Fruit fly (Drosophila melanogaster) whole organism, embryonic: Measurements from ENCODE around the gene Dok.

Experiments
- Awh ChIP-seq: fragments of 200-800 bp; sonication (Bioruptor generic); IDR thresholded peaks from 2 replicates; pipeline ENCODE4, ENCODE4 v1.3.6; 2022; ENCODE audit warnings: missing biosample characterization, missing genetic modification characterization
- CG12391 ChIP-seq: fragments of 200-800 bp; sonication (Bioruptor generic); optimal IDR thresholded peaks from 3 replicates; lab custom pipeline; 2018; ENCODE audit warnings: missing biosample characterization, mild to moderate bottlenecking, missing genetic modification characterization, moderate library complexity
- CG13123 ChIP-seq: fragments of 200-800 bp; sonication (Bioruptor generic); optimal IDR thresholded peaks from 2 replicates; lab custom pipeline; 2016; ENCODE audit warnings: missing biosample characterization, missing genetic modification characterization
- CG1602 ChIP-seq: fragments of 200-800 bp; sonication (Bioruptor generic); optimal IDR thresholded peaks from 3 replicates; lab custom pipeline; 2016; ENCODE audit warnings: missing biosample characterization, missing genetic modification characterization
- CG16779 ChIP-seq: fragments of 200-800 bp; sonication (Bioruptor generic); IDR thresholded peaks from 2 replicates; pipeline ENCODE4 v1.3.6; 2022; ENCODE audit warnings: missing biosample characterization, missing genetic modification characterization
- CG17186 ChIP-seq: fragments of 200-800 bp; sonication (Bioruptor generic); optimal IDR thresholded peaks from 3 replicates; lab custom pipeline; 2017; ENCODE audit warnings: missing biosample characterization, missing genetic modification reagents, missing genetic modification characterization
- CG31388 ChIP-seq: fragments of 200-800 bp; sonication (Bioruptor generic); optimal IDR thresholded peaks from 2 replicates; lab custom pipeline; 2016; ENCODE audit warnings: missing biosample characterization, missing genetic modification characterization
- CG34422 ChIP-seq: fragments of 200-800 bp; sonication (Bioruptor generic); IDR thresholded peaks from 3 replicates; pipeline ENCODE4 v1.3.6; 2022; ENCODE audit warnings: missing biosample characterization, missing genetic modification characterization
- CG5245 ChIP-seq: fragments of 200-800 bp; sonication (Bioruptor generic); optimal IDR thresholded peaks from 3 replicates; lab custom pipeline; 2016; ENCODE audit warnings: missing biosample characterization, missing genetic modification characterization
- CG5953 ChIP-seq: fragments of 200-800 bp; sonication (Bioruptor generic); IDR thresholded peaks from 2 replicates; pipeline ENCODE4 v1.3.6; 2022; ENCODE audit warnings: missing biosample characterization, missing genetic modification characterization
- CG6683 ChIP-seq: fragments of 200-800 bp; sonication (Bioruptor generic); optimal IDR thresholded peaks from 2 replicates; lab custom pipeline; 2017; ENCODE audit warnings: missing biosample characterization, mild to moderate bottlenecking, missing genetic modification characterization, missing genetic modification reagents
- CG8290 ChIP-seq, 3 experiments: fragments of 200-800 bp; sonication (Bioruptor generic); optimal IDR thresholded peaks; 2 replicates each; lab custom pipeline; 2016 to 2019; ENCODE audit warnings: missing biosample characterization in 3 of 3, missing genetic modification characterization in 3 of 3, mild to moderate bottlenecking in 2 of 3, moderate library complexity in 1 of 3
- CG8944 ChIP-seq: fragments of 200-800 bp; sonication (Bioruptor generic); optimal IDR thresholded peaks from 3 replicates; lab custom pipeline; 2016; ENCODE audit warnings: missing biosample characterization, missing genetic modification characterization
- CrebB ChIP-seq: fragments of 200-800 bp; sonication (Bioruptor generic); optimal IDR thresholded peaks from 3 replicates; lab custom pipeline; 2018; ENCODE audit warnings: missing biosample characterization, mild to moderate bottlenecking, missing genetic modification characterization
- Dref ChIP-seq: fragments of 200-800 bp; sonication (Bioruptor generic); IDR thresholded peaks from 2 replicates; pipeline ENCODE4 v1.3.6; 2022; ENCODE audit warnings: missing biosample characterization, missing genetic modification characterization
- E2f2 ChIP-seq: fragments of 200-800 bp; sonication (Bioruptor generic); IDR thresholded peaks from 2 replicates; pipeline ENCODE4 v1.3.6; 2022; ENCODE audit warnings: missing biosample characterization, missing genetic modification characterization
- H15 ChIP-seq: fragments of 200-800 bp; sonication (Bioruptor generic); IDR thresholded peaks from 3 replicates; pipeline ENCODE4 v1.3.6; 2022; ENCODE audit warnings: missing biosample characterization, missing genetic modification characterization
- NC2α ChIP-seq: fragments of 200-800 bp; sonication (Bioruptor generic); optimal IDR thresholded peaks from 2 replicates; lab custom pipeline; 2016; ENCODE audit warnings: missing biosample characterization, missing genetic modification characterization
- NK7.1 ChIP-seq: fragments of 200-800 bp; sonication (Bioruptor generic); optimal IDR thresholded peaks from 3 replicates; lab custom pipeline; 2016; ENCODE audit warnings: missing biosample characterization, missing genetic modification characterization
- PHDP ChIP-seq: fragments of 200-800 bp; sonication (Bioruptor generic); optimal IDR thresholded peaks from 3 replicates; lab custom pipeline; 2018; ENCODE audit warnings: missing biosample characterization, mild to moderate bottlenecking, missing genetic modification characterization, moderate library complexity
- Xbp1 ChIP-seq: fragments of 200-800 bp; sonication (Bioruptor generic); optimal IDR thresholded peaks from 3 replicates; lab custom pipeline; 2016; ENCODE audit warnings: missing biosample characterization, mild to moderate bottlenecking, missing genetic modification characterization
- chm ChIP-seq: fragments of 200-800 bp; sonication (Bioruptor generic); IDR thresholded peaks from 2 replicates; pipeline ENCODE4 v1.3.6; 2022; ENCODE audit warnings: missing biosample characterization, missing genetic modification characterization
- chn ChIP-seq: fragments of 200-800 bp; sonication (Bioruptor generic); optimal IDR thresholded peaks from 2 replicates; lab custom pipeline; 2016; ENCODE audit warnings: missing biosample characterization, missing genetic modification characterization
- cwo ChIP-seq: fragments of 200-800 bp; sonication (Bioruptor generic); optimal IDR thresholded peaks from 3 replicates; lab custom pipeline; 2017; ENCODE audit warnings: missing biosample characterization, missing genetic modification characterization, mild to moderate bottlenecking, moderate library complexity, missing genetic modification reagents
- dysf ChIP-seq: fragments of 200-800 bp; sonication (Bioruptor generic); IDR thresholded peaks from 3 replicates; pipeline ENCODE4 v1.3.6; 2022; ENCODE audit warnings: missing biosample characterization, missing genetic modification characterization
- fru ChIP-seq: fragments of >200 bp; optimal IDR thresholded peaks from 2 replicates; lab custom pipeline; 2017
- gcm2 ChIP-seq: fragments of 200-800 bp; sonication (Bioruptor generic); optimal IDR thresholded peaks from 2 replicates; lab custom pipeline; 2016; ENCODE audit warnings: missing biosample characterization, missing genetic modification characterization
- gem ChIP-seq: fragments of 200-800 bp; sonication (Bioruptor generic); optimal IDR thresholded peaks from 2 replicates; lab custom pipeline; 2019; ENCODE audit warnings: missing biosample characterization, mild to moderate bottlenecking, missing genetic modification characterization, moderate library complexity
- gfzf ChIP-seq: fragments of 200-800 bp; sonication (Bioruptor generic); optimal IDR thresholded peaks from 2 replicates; lab custom pipeline; 2016; ENCODE audit warnings: missing biosample characterization, mild to moderate bottlenecking, missing genetic modification characterization, moderate library complexity
- jigr1 ChIP-seq: fragments of 200-800 bp; sonication (Bioruptor generic); IDR thresholded peaks from 3 replicates; pipeline ENCODE4 v1.3.6; 2022; ENCODE audit warnings: missing biosample characterization, missing genetic modification characterization
- kah ChIP-seq: fragments of 200-800 bp; sonication (Bioruptor generic); optimal IDR thresholded peaks from 2 replicates; lab custom pipeline; 2018; ENCODE audit warnings: missing biosample characterization, mild to moderate bottlenecking, missing genetic modification characterization
- kni ChIP-seq: fragments of 200-800 bp; sonication (Bioruptor generic); optimal IDR thresholded peaks from 3 replicates; lab custom pipeline; 2017; ENCODE audit warnings: mild to moderate bottlenecking, missing biosample characterization, missing genetic modification reagents, missing genetic modification characterization
- mam ChIP-seq: fragments of 200-800 bp; sonication (Bioruptor generic); optimal IDR thresholded peaks from 3 replicates; lab custom pipeline; 2016; ENCODE audit warnings: missing biosample characterization, missing genetic modification characterization
- nerfin-1 ChIP-seq: fragments of 200-800 bp; sonication (Bioruptor generic); optimal IDR thresholded peaks from 3 replicates; lab custom pipeline; 2019; ENCODE audit warnings: missing biosample characterization, mild to moderate bottlenecking, missing genetic modification characterization, moderate library complexity
- pan ChIP-seq, 4 experiments: fragments of >200 bp in 3 of 4; fragments of 200-800 bp in 1 of 4; sonication (Bioruptor generic) in 1 of 4; optimal IDR thresholded peaks in 3 of 4; IDR thresholded peaks in 1 of 4; 2 replicates each; pipeline versions ENCODE4 v1.3.6 to Lab custom; 2017 to 2022; ENCODE audit warnings: missing biosample characterization in 2 of 4, missing genetic modification characterization in 2 of 4, mixed read lengths in 1 of 4
- ranshi ChIP-seq: fragments of 200-800 bp; sonication (Bioruptor generic); IDR thresholded peaks from 2 replicates; pipeline ENCODE4 v1.3.6; 2022; ENCODE audit warnings: missing biosample characterization, missing genetic modification characterization
- run ChIP-seq: fragments of 200-800 bp; sonication (Bioruptor generic); optimal IDR thresholded peaks from 3 replicates; lab custom pipeline; 2018; ENCODE audit warnings: missing biosample characterization, mild to moderate bottlenecking, missing genetic modification characterization
- tgo ChIP-seq: fragments of 200-800 bp; sonication (Bioruptor generic); IDR thresholded peaks from 3 replicates; pipeline ENCODE4 v1.3.6; 2022; ENCODE audit warnings: missing biosample characterization, missing genetic modification characterization
- trem ChIP-seq: fragments of 200-800 bp; optimal IDR thresholded peaks from 3 replicates; lab custom pipeline; 2019; ENCODE audit warnings: missing biosample characterization, mild to moderate bottlenecking, missing genetic modification characterization, moderate library complexity
- zfh2 ChIP-seq: fragments of 200-800 bp; sonication (Bioruptor generic); optimal IDR thresholded peaks from 2 replicates; lab custom pipeline; 2016; ENCODE audit warnings: missing biosample characterization, missing genetic modification characterization

Gene Dok

dm6 chrX:7319053-7319702 lies 4.8 kb upstream of the Dok start (continued):
- TF ChIP-seq chm (GFP tag; lab: Robert Waterston, UW) (peak; percentile 64; the same call in 1 of the 2 replicates), zfh2 (no peak), CG8290 (GFP tag; optimal IDR thresholded peaks at IDR 0.05; lab: Kevin White, UChicago) (peak; percentile 71), CG8290 (tag; optimal IDR thresholded peaks at IDR 0.05; lab: Kevin White, UChicago) (peak in 1 of 2 experiments; percentile 9), CG5245 (GFP tag; lab: Kevin White, UChicago) (peak; percentile 55), CG34422 (peak; percentile 60; the same call in 2 of the 3 replicates), PHDP (tag; lab: Kevin White, UChicago) (peak; percentile 74), CG5953 (GFP tag; lab: Robert Waterston, UW) (0 out of 2 replicates have a peak, but pooled peaks have one; percentile 52), CG17186 (GFP tag; lab: Kevin White, UChicago) (peak; percentile 64), gem (tag; lab: Kevin White, UChicago) (peak; percentile 93), CG31388 (GFP tag; lab: Kevin White, UChicago) (no peak), mam (peak; percentile 15), gcm2 (GFP tag; lab: Kevin White, UChicago) (no peak), CG1602 (GFP tag; lab: Kevin White, UChicago) (peak; percentile 83), CG8944 (peak; percentile 48), kni (GFP tag; lab: Kevin White, UChicago) (no peak), dysf (GFP tag; lab: Robert Waterston, UW) (no peak), E2f2 (GFP tag; lab: Robert Waterston, UW) (peak; percentile 39; the same call in 1 of the 2 replicates), H15 (0 out of 3 replicates have a peak, but pooled peaks have one; percentile 40), CrebB (tag; lab: Kevin White, UChicago) (peak; percentile 22), trem (peak; percentile 87), Dref (GFP tag; lab: Robert Waterston, UW) (no peak), Xbp1 (GFP tag; lab: Kevin White, UChicago) (peak; percentile 81), NK7.1 (peak; percentile 11), NC2α (GFP tag; lab: Kevin White, UChicago) (peak; percentile 36), ranshi (GFP tag; lab: Robert Waterston, UW) (no peak; the same call in 1 of the 2 replicates), Awh (GFP tag; lab: Robert Waterston, UW) (peak; percentile 38; the same call in 1 of the 2 replicates), fru (no peak), tgo (GFP tag; lab: Robert Waterston, UW) (peak; percentile 37; the same call in 1 of the 3 replicates), CG13123 (GFP tag; lab: Kevin White, UChicago) (peak; percentile 41), chn (peak; percentile 71), CG16779 (GFP tag; lab: Robert Waterston, UW) (no peak), run (tag; lab: Kevin White, UChicago) (peak; percentile 47), CG12391 (tag; lab: Kevin White, UChicago) (peak; percentile 91), jigr1 (peak; percentile 13; the same call in 1 of the 3 replicates), CG6683 (GFP tag; lab: Kevin White, UChicago) (no peak), nerfin-1 (tag; lab: Kevin White, UChicago) (peak; percentile 79), gfzf (GFP tag; lab: Kevin White, UChicago) (no peak), kah (GFP tag; lab: Kevin White, UChicago) (peak; percentile 54), pan (optimal IDR thresholded peaks at IDR 0.05; lab: Kevin White, UChicago) (no peak), pan (GFP tag; optimal IDR thresholded peaks at IDR 0.05 in 1 of 2, IDR thresholded peaks at IDR 0.05 in 1 of 2) (peak in 1 of 2 experiments; percentile 52), cwo (peak; percentile 4)
